Worm (Caenorhabditis elegans) whole organism, L1 larva: ENCODE data around the gene sma-2.

Source experiments
- C04F5.9 ChIP-seq: sonication (generic microtip); optimal IDR thresholded peaks from 2 replicates; lab custom pipeline; 2016; ENCODE audit warnings: missing genetic modification characterization, missing compliant biosample characterization
- blmp-1 ChIP-seq: fragments of 150-350 bp; optimal IDR thresholded peaks from 2 replicates; lab custom pipeline; 2014; ENCODE audit warnings: missing biosample characterization, missing genetic modification characterization
- lsy-2 ChIP-seq, 2 experiments: fragments of 150-350 bp; optimal IDR thresholded peaks; 2 replicates each; lab custom pipeline; 2014; ENCODE audit warnings: missing biosample characterization in 2 of 2, missing genetic modification characterization in 2 of 2
- mdl-1 ChIP-seq, 2 experiments: fragments of 150-350 bp; optimal IDR thresholded peaks; 2 replicates each; lab custom pipeline; 2014 to 2017; ENCODE audit warnings: missing biosample characterization in 2 of 2, missing genetic modification characterization in 2 of 2, inconsistent platforms in 1 of 2
- nhr-71 ChIP-seq: sonication (generic microtip); optimal IDR thresholded peaks from 2 replicates; lab custom pipeline; 2016; ENCODE audit warnings: mild to moderate bottlenecking, missing genetic modification characterization, moderate library complexity, missing compliant biosample characterization
- swsn-7 ChIP-seq: sonication (generic microtip); optimal IDR thresholded peaks from 2 replicates; lab custom pipeline; 2016; ENCODE audit warnings: missing genetic modification characterization, missing compliant biosample characterization
- tbx-2 ChIP-seq: sonication (generic microtip); optimal IDR thresholded peaks from 2 replicates; lab custom pipeline; 2016; ENCODE audit warnings: missing genetic modification characterization, missing compliant biosample characterization
- unc-130 ChIP-seq: fragments of 150-350 bp; optimal IDR thresholded peaks from 2 replicates; lab custom pipeline; 2017; ENCODE audit warnings: missing biosample characterization, missing genetic modification characterization, inconsistent platforms
- unc-86 ChIP-seq: sonication (generic microtip); optimal IDR thresholded peaks from 2 replicates; lab custom pipeline; 2016; ENCODE audit warnings: missing genetic modification characterization, missing compliant biosample characterization
- zag-1 ChIP-seq: fragments of 150-350 bp; optimal IDR thresholded peaks from 2 replicates; lab custom pipeline; 2014; ENCODE audit warnings: missing biosample characterization, missing genetic modification characterization

ce11 chrIII:8780473-8780872 is 31.0 kb downstream of the sma-2 start:
- TF ChIP-seq mdl-1 (tag; optimal IDR thresholded peaks at IDR 0.05; lab: Kevin White, UChicago) (peak in 1 of 2 experiments; percentile 84), unc-86 (tag; lab: Kevin White, UChicago) (no peak), blmp-1 (tag; lab: Kevin White, UChicago) (peak; percentile 81), lsy-2 (tag; optimal IDR thresholded peaks at IDR 0.05; lab: Kevin White, UChicago) (peak in 1 of 2 experiments; percentile 55), tbx-2 (tag; lab: Kevin White, UChicago) (peak; percentile 74), unc-130 (tag; lab: Kevin White, UChicago) (no peak), zag-1 (tag; lab: Kevin White, UChicago) (no peak), C04F5.9 (tag; lab: Kevin White, UChicago) (no peak), nhr-71 (peak; percentile 81), swsn-7 (tag; lab: Kevin White, UChicago) (no peak)
